Worm (Caenorhabditis elegans) whole organism, early embryonic: ENCODE results near the gene Y50D4C.5.

Source experiments
- B0310.2 ChIP-seq: sonication (generic microtip); optimal IDR thresholded peaks from 2 replicates; lab custom pipeline; 2016; ENCODE audit warnings: mild to moderate bottlenecking, missing genetic modification characterization, missing compliant biosample characterization
- F13C5.2 ChIP-seq: sonication (generic microtip); optimal IDR thresholded peaks from 2 replicates; lab custom pipeline; 2017; ENCODE audit warnings: mild to moderate bottlenecking, missing genetic modification characterization, inconsistent platforms, missing compliant biosample characterization
- aly-1 ChIP-seq: sonication (generic microtip); optimal IDR thresholded peaks from 2 replicates; lab custom pipeline; 2016; ENCODE audit warnings: missing genetic modification characterization, missing compliant biosample characterization
- ama-1 ChIP-seq: fragments of 150-350 bp; optimal IDR thresholded peaks from 2 replicates; lab custom pipeline; 2014
- ceh-13 ChIP-seq: fragments of 200-800 bp; sonication (Bioruptor generic); optimal IDR thresholded peaks from 2 replicates; lab custom pipeline; 2018; ENCODE audit warnings: mild to moderate bottlenecking, missing genetic modification characterization, missing compliant biosample characterization
- ceh-36 ChIP-seq: sonication (generic microtip); optimal IDR thresholded peaks from 2 replicates; lab custom pipeline; 2016; ENCODE audit warnings: missing genetic modification characterization, inconsistent platforms, missing compliant biosample characterization
- ets-7 ChIP-seq: sonication (generic microtip); optimal IDR thresholded peaks from 2 replicates; lab custom pipeline; 2016; ENCODE audit warnings: missing genotype, missing genetic modification characterization, missing compliant biosample characterization
- flt-1 ChIP-seq: fragments of 200-800 bp; sonication (Bioruptor generic); IDR thresholded peaks from 2 replicates; pipeline ENCODE4 v1.3.6; 2022; ENCODE audit warnings: missing genetic modification characterization, missing compliant biosample characterization
- hmbx-1 ChIP-seq: sonication (generic microtip); optimal IDR thresholded peaks from 2 replicates; lab custom pipeline; 2016; ENCODE audit warnings: mild to moderate bottlenecking, missing genetic modification characterization, missing compliant biosample characterization
- hmg-4 ChIP-seq: fragments of 200-800 bp; sonication (Bioruptor generic); optimal IDR thresholded peaks from 2 replicates; lab custom pipeline; 2018; ENCODE audit warnings: mild to moderate bottlenecking, missing genetic modification characterization, missing compliant biosample characterization
- hnd-1 ChIP-seq: sonication (generic microtip); optimal IDR thresholded peaks from 2 replicates; lab custom pipeline; 2016; ENCODE audit warnings: missing genetic modification characterization, missing compliant biosample characterization
- pes-1 ChIP-seq: fragments of 200-800 bp; sonication (Bioruptor generic); IDR thresholded peaks from 2 replicates; pipeline ENCODE4 v1.3.6; 2022; ENCODE audit warnings: missing genetic modification reagents, missing genetic modification characterization, missing compliant biosample characterization
- scrt-1 ChIP-seq: fragments of 200-800 bp; sonication (Bioruptor generic); IDR thresholded peaks from 2 replicates; pipeline ENCODE4 v1.3.6; 2022; ENCODE audit warnings: missing genetic modification characterization, missing compliant biosample characterization
- sea-1 ChIP-seq: fragments of 200-800 bp; sonication (Bioruptor generic); conservative IDR thresholded peaks from 2 replicates; pipeline ENCODE4 v1.3.6; 2022; ENCODE audit warnings: missing genetic modification characterization, missing compliant biosample characterization
- tbx-11 ChIP-seq: fragments of 200-800 bp; sonication (Bioruptor generic); IDR thresholded peaks from 2 replicates; pipeline ENCODE4 v1.3.6; 2022; ENCODE audit warnings: missing genetic modification characterization, missing compliant biosample characterization
- tbx-37 ChIP-seq: fragments of 200-800 bp; sonication (Bioruptor generic); conservative IDR thresholded peaks from 2 replicates; pipeline ENCODE4 v1.3.6; 2022; ENCODE audit warnings: missing genetic modification reagents, missing genetic modification characterization, missing compliant biosample characterization
- tra-4 ChIP-seq: sonication (generic microtip); optimal IDR thresholded peaks from 2 replicates; lab custom pipeline; 2017; ENCODE audit warnings: missing genetic modification characterization, missing compliant biosample characterization

Y50D4C.5 gene

DNA sequence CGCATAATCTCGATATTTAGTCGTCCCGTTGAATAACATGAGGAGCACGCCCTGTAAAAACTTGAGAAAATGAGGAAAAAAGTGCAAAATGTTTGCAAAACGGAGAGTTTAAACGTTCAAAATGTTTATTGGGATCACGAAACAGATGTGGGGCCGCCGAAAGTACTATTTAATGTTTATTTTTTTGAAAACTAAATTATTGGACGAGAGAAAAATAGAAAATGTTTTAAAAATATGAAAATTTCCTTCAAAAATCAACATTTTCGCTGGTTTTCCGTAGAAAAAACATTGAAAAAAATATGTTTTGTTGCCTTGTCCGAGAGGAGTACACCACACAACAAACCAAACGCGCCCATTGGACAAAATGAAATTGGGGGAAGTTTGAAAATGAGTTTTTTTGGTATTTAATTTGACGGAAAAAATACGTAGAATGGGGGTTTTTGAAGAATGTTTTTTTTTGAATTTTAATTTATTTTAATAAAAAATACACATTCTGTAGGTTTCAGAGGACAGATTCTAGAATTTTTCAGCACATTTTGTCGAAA, 38.7 kb downstream of the Y50D4C.5 start, which contains the start of gene sqv-6:
Gene sqv-6, minus strand, starts transcription at position 51 of the 545 bp plus-strand sequence.
- TF ChIP-seq ama-1 (lab: Kevin White, UChicago) (no peak), B0310.2 (tag; lab: Kevin White, UChicago) (no peak), ets-7 (tag; lab: Kevin White, UChicago) (no peak), hnd-1 (tag; lab: Kevin White, UChicago) (no peak), aly-1 (tag; lab: Kevin White, UChicago) (no peak), tbx-11 (GFP tag; lab: Robert Waterston, UW) (no peak), ceh-36 (no peak), flt-1 (GFP tag; lab: Robert Waterston, UW) (no peak), F13C5.2 (tag; lab: Kevin White, UChicago) (no peak), ceh-13 (no peak), sea-1 (no peak), hmbx-1 (tag; lab: Kevin White, UChicago) (no peak), hmg-4 (GFP tag; lab: Kevin White, UChicago) (no peak), scrt-1 (GFP tag; lab: Robert Waterston, UW) (no peak), pes-1 (no peak), tra-4 (tag; lab: Kevin White, UChicago) (no peak), tbx-37 (GFP tag; lab: Robert Waterston, UW) (no peak)

- TF ChIP-seq sea-1 (no peak), scrt-1 (GFP tag; lab: Robert Waterston, UW) (no peak), flt-1 (GFP tag; lab: Robert Waterston, UW) (no peak), ets-7 (tag; lab: Kevin White, UChicago) (no peak), B0310.2 (tag; lab: Kevin White, UChicago) (no peak), tbx-11 (GFP tag; lab: Robert Waterston, UW) (no peak), ceh-13 (no peak), hmbx-1 (tag; lab: Kevin White, UChicago) (no peak), tra-4 (tag; lab: Kevin White, UChicago) (no peak), ceh-36 (no peak), aly-1 (tag; lab: Kevin White, UChicago) (no peak)
Observed at ce11 chrV:949760-950159, 53.8 kb downstream of the Y50D4C.5 start, which contains the start of gene Y50D4C.6. Gene Y50D4C.6 (minus strand): TSS chrV:949860.

DNA sequence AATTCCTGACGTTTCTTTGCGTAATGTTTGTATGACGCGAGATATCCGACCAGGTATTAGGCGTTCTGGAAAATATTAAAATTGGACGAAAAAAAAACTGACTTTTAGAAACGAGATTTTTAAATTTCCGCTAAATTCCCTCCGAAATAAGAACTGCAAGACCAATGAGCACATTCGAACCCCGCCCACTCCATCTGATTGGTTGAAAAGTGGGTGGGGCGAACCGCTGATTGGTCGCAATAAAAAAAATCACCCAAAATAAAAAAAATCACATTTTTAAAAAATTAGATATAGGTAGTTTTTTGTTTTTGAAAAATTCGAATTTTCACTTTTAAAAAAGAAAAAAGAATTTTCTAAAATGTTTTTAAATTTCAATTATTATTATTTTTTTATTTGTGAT, 54.5 kb downstream of the Y50D4C.5 start:
- no peak for TF ChIP-seq scrt-1 (GFP tag; lab: Robert Waterston, UW)
- TF ChIP-seq ets-7 (tag; lab: Kevin White, UChicago), result no peak
- no peak for TF ChIP-seq hmg-4 (GFP tag; lab: Kevin White, UChicago)
- no peak for TF ChIP-seq pes-1
- no peak for TF ChIP-seq hmbx-1 (tag; lab: Kevin White, UChicago)
- TF ChIP-seq sea-1, result no peak
